Worm (Caenorhabditis elegans) whole organism, young adult: ENCODE data around the gene nurf-1.

Experiments used
- B0035.1 ChIP-seq: sonication (generic microtip); optimal IDR thresholded peaks from 2 replicates; lab custom pipeline; 2016; ENCODE audit warnings: missing genetic modification characterization, mild to moderate bottlenecking, missing compliant biosample characterization, missing genotype, missing genetic modification reagents
- B0261.1 ChIP-seq: sonication (generic microtip); optimal IDR thresholded peaks from 2 replicates; lab custom pipeline; 2016; ENCODE audit warnings: mild to moderate bottlenecking, missing genetic modification characterization, moderate library complexity, missing compliant biosample characterization
- B0336.3 ChIP-seq: fragments of 200-800 bp; sonication (Bioruptor generic); IDR thresholded peaks from 2 replicates; pipeline ENCODE4 v1.3.6; 2022; ENCODE audit warnings: missing genetic modification characterization, missing compliant biosample characterization
- C06A6.2 ChIP-seq: fragments of 200-800 bp; sonication (Bioruptor generic); conservative IDR thresholded peaks from 2 replicates; pipeline ENCODE4 v1.3.6; 2022; ENCODE audit warnings: missing genetic modification characterization, missing compliant biosample characterization
- D2030.7 ChIP-seq: fragments of 200-800 bp; sonication (Bioruptor generic); IDR thresholded peaks from 2 replicates; pipeline ENCODE4 v1.3.6; 2022; ENCODE audit warnings: missing genetic modification reagents, missing genetic modification characterization, missing compliant biosample characterization
- F23B12.7 ChIP-seq: sonication (generic microtip); optimal IDR thresholded peaks from 2 replicates; lab custom pipeline; 2017; ENCODE audit warnings: missing genetic modification characterization, mild to moderate bottlenecking, missing compliant biosample characterization, antibody characterized with exemption, moderate library complexity; ENCODE audit not compliant: insufficient read depth
- F33H1.4 ChIP-seq: fragments of 200-800 bp; sonication (Bioruptor generic); IDR thresholded peaks from 2 replicates; pipeline ENCODE4 v1.3.6; 2022; ENCODE audit warnings: missing genetic modification reagents, missing genetic modification characterization, missing compliant biosample characterization
- F37B4.10 ChIP-seq: fragments of 200-800 bp; sonication (Bioruptor generic); IDR thresholded peaks from 2 replicates; pipeline ENCODE4 v1.3.6; 2022; ENCODE audit warnings: missing genetic modification characterization, missing compliant biosample characterization
- F39B2.1 ChIP-seq: fragments of 200-800 bp; sonication (Bioruptor generic); IDR thresholded peaks from 2 replicates; pipeline ENCODE4 v1.3.6; 2022; ENCODE audit warnings: missing genetic modification reagents, missing genetic modification characterization, missing compliant biosample characterization
- F49E8.2 ChIP-seq: sonication (generic microtip); optimal IDR thresholded peaks from 3 replicates; lab custom pipeline; 2017; ENCODE audit warnings: missing genetic modification characterization, mild to moderate bottlenecking, missing compliant biosample characterization, antibody characterized with exemption, moderate library complexity; ENCODE audit not compliant: insufficient read depth
- T26A5.8 ChIP-seq: sonication (generic microtip); optimal IDR thresholded peaks from 2 replicates; lab custom pipeline; 2016; ENCODE audit warnings: missing genetic modification characterization, missing compliant biosample characterization
- akir-1 ChIP-seq: fragments of 200-800 bp; sonication (Bioruptor generic); optimal IDR thresholded peaks from 2 replicates; lab custom pipeline; 2018; ENCODE audit warnings: mild to moderate bottlenecking, missing genetic modification characterization, moderate library complexity, missing compliant biosample characterization
- atf-7 ChIP-seq: sonication (generic microtip); optimal IDR thresholded peaks from 2 replicates; lab custom pipeline; 2017; ENCODE audit warnings: mild to moderate bottlenecking, missing genetic modification characterization, missing compliant biosample characterization
- attf-3 ChIP-seq: fragments of 200-800 bp; sonication (Bioruptor generic); conservative IDR thresholded peaks from 2 replicates; pipeline ENCODE4 v1.3.6; 2022; ENCODE audit warnings: missing genetic modification reagents, missing genetic modification characterization, missing compliant biosample characterization
- ccch-3 ChIP-seq: fragments of 200-800 bp; sonication (Bioruptor generic); optimal IDR thresholded peaks from 2 replicates; lab custom pipeline; 2018; ENCODE audit warnings: mild to moderate bottlenecking, missing genetic modification characterization, missing compliant biosample characterization
- ceh-100 ChIP-seq: fragments of 200-800 bp; sonication (Bioruptor generic); IDR thresholded peaks from 2 replicates; pipeline ENCODE4 v1.3.6; 2022; ENCODE audit warnings: missing genetic modification reagents, missing genetic modification characterization, missing compliant biosample characterization
- ceh-40 ChIP-seq: fragments of 200-800 bp; sonication (Bioruptor generic); IDR thresholded peaks from 2 replicates; pipeline ENCODE4 v1.3.6; 2022; ENCODE audit warnings: missing genetic modification characterization, missing compliant biosample characterization
- dox-1 ChIP-seq: fragments of 200-800 bp; sonication (Bioruptor generic); IDR thresholded peaks from 2 replicates; pipeline ENCODE4 v1.3.6; 2022; ENCODE audit warnings: missing genetic modification reagents, missing genetic modification characterization, missing compliant biosample characterization
- efl-1 ChIP-seq: fragments of 150-350 bp; optimal IDR thresholded peaks from 2 replicates; lab custom pipeline; 2014; ENCODE audit warnings: missing biosample characterization, missing genetic modification reagents, missing genetic modification characterization
- egl-18 ChIP-seq: fragments of 200-800 bp; sonication (Bioruptor generic); IDR thresholded peaks from 2 replicates; pipeline ENCODE4 v1.3.6; 2022; ENCODE audit warnings: missing genetic modification reagents, missing genetic modification characterization, missing compliant biosample characterization
- hmg-1.2 ChIP-seq: fragments of 200-800 bp; sonication (Bioruptor generic); IDR thresholded peaks from 2 replicates; pipeline ENCODE4 v1.3.6; 2022; ENCODE audit warnings: missing genetic modification reagents, missing genetic modification characterization, missing compliant biosample characterization
- hrde-1 ChIP-seq: sonication (generic microtip); optimal IDR thresholded peaks from 2 replicates; lab custom pipeline; 2016; ENCODE audit warnings: missing genetic modification characterization, mild to moderate bottlenecking, missing compliant biosample characterization, moderate library complexity, missing genotype, missing genetic modification reagents, borderline replicate concordance
- lin-40 ChIP-seq: sonication (generic microtip); optimal IDR thresholded peaks from 2 replicates; lab custom pipeline; 2016; ENCODE audit warnings: missing genetic modification characterization, mild to moderate bottlenecking, missing compliant biosample characterization, missing genotype, missing genetic modification reagents
- lsl-1 ChIP-seq: fragments of 200-800 bp; sonication (Bioruptor generic); optimal IDR thresholded peaks from 2 replicates; lab custom pipeline; 2018; ENCODE audit warnings: mild to moderate bottlenecking, missing genetic modification characterization, moderate library complexity, missing compliant biosample characterization
- lsy-27 ChIP-seq: sonication (generic microtip); optimal IDR thresholded peaks from 2 replicates; lab custom pipeline; 2017; ENCODE audit warnings: missing genetic modification characterization, mild to moderate bottlenecking, missing compliant biosample characterization, antibody characterized with exemption, missing genotype, borderline replicate concordance; ENCODE audit not compliant: insufficient read depth
- madf-10 ChIP-seq: sonication (generic microtip); optimal IDR thresholded peaks from 2 replicates; lab custom pipeline; 2016; ENCODE audit warnings: mild to moderate bottlenecking, missing genetic modification characterization, missing compliant biosample characterization
- madf-8 ChIP-seq: fragments of 200-800 bp; sonication (Bioruptor generic); conservative IDR thresholded peaks from 2 replicates; pipeline ENCODE4 v1.3.6; 2022; ENCODE audit warnings: missing genetic modification reagents, missing genetic modification characterization, missing compliant biosample characterization
- mcd-1 ChIP-seq: fragments of 200-800 bp; sonication (Bioruptor generic); IDR thresholded peaks from 2 replicates; pipeline ENCODE4 v1.3.6; 2022; ENCODE audit warnings: missing genetic modification reagents, missing genetic modification characterization, missing compliant biosample characterization
- mes-4 ChIP-seq: sonication (generic microtip); optimal IDR thresholded peaks from 2 replicates; lab custom pipeline; 2016; ENCODE audit warnings: missing genotype, missing genetic modification characterization, missing compliant biosample characterization
- nfya-1 ChIP-seq: sonication (generic microtip); optimal IDR thresholded peaks from 2 replicates; lab custom pipeline; 2017; ENCODE audit warnings: antibody characterized with exemption, missing compliant biosample characterization, missing genetic modification characterization, borderline replicate concordance; ENCODE audit not compliant: insufficient read depth
- nfyb-1 ChIP-seq: fragments of 200-800 bp; sonication (Bioruptor generic); IDR thresholded peaks from 2 replicates; pipeline ENCODE4 v1.3.6; 2022; ENCODE audit warnings: missing genetic modification reagents, missing genetic modification characterization, missing compliant biosample characterization
- nhr-120 ChIP-seq: fragments of 200-800 bp; sonication (Bioruptor generic); IDR thresholded peaks from 2 replicates; pipeline ENCODE4 v1.3.6; 2022; ENCODE audit warnings: missing genetic modification characterization, missing compliant biosample characterization
- nhr-179 ChIP-seq: sonication (generic microtip); optimal IDR thresholded peaks from 2 replicates; lab custom pipeline; 2016; ENCODE audit warnings: mild to moderate bottlenecking, missing genetic modification characterization, missing compliant biosample characterization
- nhr-27 ChIP-seq: fragments of 200-800 bp; sonication (Bioruptor generic); optimal IDR thresholded peaks from 2 replicates; lab custom pipeline; 2018; ENCODE audit warnings: mild to moderate bottlenecking, missing genetic modification characterization, moderate library complexity, missing compliant biosample characterization
- pbrm-1 ChIP-seq: fragments of 200-800 bp; sonication (Bioruptor generic); IDR thresholded peaks from 2 replicates; pipeline ENCODE4 v1.3.6; 2022; ENCODE audit warnings: missing genetic modification reagents, missing genetic modification characterization, missing compliant biosample characterization
- pha-4 ChIP-seq: fragments of 150-350 bp; sonication (generic microtip); optimal IDR thresholded peaks from 2 replicates; lab custom pipeline; 2014; ENCODE audit warnings: missing biosample characterization, missing genetic modification reagents, missing genetic modification characterization
- rcor-1 ChIP-seq: fragments of 200-800 bp; sonication (Bioruptor generic); IDR thresholded peaks from 2 replicates; pipeline ENCODE4 v1.3.6; 2022; ENCODE audit warnings: missing genetic modification reagents, missing genetic modification characterization, missing compliant biosample characterization
- snpc-1.1 ChIP-seq: sonication (generic microtip); optimal IDR thresholded peaks from 2 replicates; lab custom pipeline; 2017; ENCODE audit warnings: missing genetic modification characterization, mild to moderate bottlenecking, missing compliant biosample characterization, antibody characterized with exemption, moderate library complexity, missing genotype, missing genetic modification reagents; ENCODE audit not compliant: insufficient read depth
- snpc-1.3 ChIP-seq: sonication (generic microtip); optimal IDR thresholded peaks from 2 replicates; lab custom pipeline; 2017; ENCODE audit warnings: missing genetic modification characterization, mild to moderate bottlenecking, missing compliant biosample characterization, antibody characterized with exemption, moderate library complexity, missing genotype, missing genetic modification reagents; ENCODE audit not compliant: insufficient read depth
- sptf-2 ChIP-seq: fragments of 200-800 bp; sonication (Bioruptor generic); optimal IDR thresholded peaks from 2 replicates; lab custom pipeline; 2018; ENCODE audit warnings: mild to moderate bottlenecking, missing genetic modification characterization, missing compliant biosample characterization
- tbx-9 ChIP-seq: sonication (generic microtip); optimal IDR thresholded peaks from 2 replicates; lab custom pipeline; 2016; ENCODE audit warnings: borderline replicate concordance, missing genetic modification characterization, inconsistent platforms, missing compliant biosample characterization
- unc-62 ChIP-seq: fragments of 150-350 bp; optimal IDR thresholded peaks from 2 replicates; lab custom pipeline; 2014; ENCODE audit warnings: missing biosample characterization, missing genetic modification reagents, missing genetic modification characterization
- zfh-2 ChIP-seq: fragments of 200-800 bp; sonication (Bioruptor generic); conservative IDR thresholded peaks from 2 replicates; pipeline ENCODE4 v1.3.6; 2022; ENCODE audit warnings: missing genetic modification reagents, missing genetic modification characterization, missing compliant biosample characterization
- zim-3 ChIP-seq: sonication (generic microtip); optimal IDR thresholded peaks from 2 replicates; lab custom pipeline; 2017; ENCODE audit warnings: mild to moderate bottlenecking, missing genetic modification characterization, moderate library complexity, missing compliant biosample characterization
- ztf-22 ChIP-seq: fragments of 200-800 bp; sonication (Bioruptor generic); optimal IDR thresholded peaks from 2 replicates; lab custom pipeline; 2018; ENCODE audit warnings: mild to moderate bottlenecking, missing genetic modification characterization, moderate library complexity, missing compliant biosample characterization
- ztf-25 ChIP-seq: fragments of 200-800 bp; sonication (Bioruptor generic); IDR thresholded peaks from 2 replicates; pipeline ENCODE4 v1.3.6; 2022; ENCODE audit warnings: missing genetic modification reagents, missing genetic modification characterization, missing compliant biosample characterization
- ztf-28 ChIP-seq: fragments of 200-800 bp; sonication (Bioruptor generic); IDR thresholded peaks from 2 replicates; pipeline ENCODE4 v1.3.6; 2022; ENCODE audit warnings: missing genetic modification reagents, missing genetic modification characterization, missing compliant biosample characterization
- ztf-6 ChIP-seq: fragments of 200-800 bp; sonication (Bioruptor generic); IDR thresholded peaks from 2 replicates; pipeline ENCODE4 v1.3.6; 2022; ENCODE audit warnings: missing genetic modification reagents, missing genetic modification characterization, missing compliant biosample characterization

The nurf-1 gene

DNA sequence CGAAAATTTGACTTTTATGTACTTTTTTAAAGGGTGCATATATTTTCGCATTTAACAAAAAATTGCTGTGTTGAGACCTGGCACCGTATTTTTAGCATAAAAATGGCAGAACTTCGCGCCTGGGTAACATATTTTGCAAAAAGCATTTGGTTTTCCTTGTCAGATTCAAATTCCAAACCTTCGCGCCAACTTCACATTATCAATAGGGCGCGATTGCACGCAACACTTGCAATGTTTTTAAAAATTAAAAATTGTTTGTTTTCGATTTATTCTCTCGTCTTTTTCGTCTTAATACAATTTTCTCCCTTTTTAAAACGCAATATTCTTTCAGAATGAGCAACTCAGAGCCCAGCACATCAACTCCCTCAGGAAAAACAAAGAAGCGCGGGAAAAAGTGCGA, 6.9 kb upstream of the nurf-1 start, which contains the start of gene mes-2 (continued):
- no peak for TF ChIP-seq ztf-22 (GFP tag; lab: Kevin White, UChicago)
- no peak for TF ChIP-seq ccch-3 (GFP tag; lab: Kevin White, UChicago)
- TF ChIP-seq nhr-179 (tag; lab: Kevin White, UChicago) = no peak
- no peak for TF ChIP-seq snpc-1.3
- TF ChIP-seq unc-62 (GFP tag; lab: Kevin White, UChicago) = no peak
- 0 out of 2 replicates have a peak, but pooled peaks have one; percentile 25 for TF ChIP-seq rcor-1 (GFP tag; lab: Robert Waterston, UW)
- no peak for TF ChIP-seq nhr-120 (GFP tag; lab: Robert Waterston, UW)
- TF ChIP-seq nfyb-1 (GFP tag; lab: Robert Waterston, UW) = no peak
- TF ChIP-seq lsl-1 (GFP tag; lab: Kevin White, UChicago) = peak; percentile 64
- TF ChIP-seq attf-3 (GFP tag; lab: Robert Waterston, UW) = no peak
- TF ChIP-seq atf-7 (tag; lab: Kevin White, UChicago) = no peak
- TF ChIP-seq snpc-1.1 (tag; lab: Kevin White, UChicago) = no peak
- no peak for TF ChIP-seq B0336.3 (GFP tag; lab: Robert Waterston, UW)
- no peak for TF ChIP-seq egl-18 (GFP tag; lab: Robert Waterston, UW)
- 0 out of 2 replicates have a peak, but pooled peaks have one; percentile 34 for TF ChIP-seq hmg-1.2
- TF ChIP-seq ztf-28 (GFP tag; lab: Robert Waterston, UW) = peak; percentile 46; the same call in 1 of the 2 replicates
- TF ChIP-seq mcd-1 (GFP tag; lab: Robert Waterston, UW) = peak; percentile 98
- TF ChIP-seq B0035.1 (tag; lab: Kevin White, UChicago) = no peak
- peak; percentile 65 for TF ChIP-seq dox-1 (GFP tag; lab: Robert Waterston, UW)
- no peak for TF ChIP-seq ztf-6 (GFP tag; lab: Robert Waterston, UW)
- TF ChIP-seq zfh-2 (GFP tag; lab: Robert Waterston, UW) = no peak
- peak; percentile 69 for TF ChIP-seq F33H1.4 (GFP tag; lab: Robert Waterston, UW)
- TF ChIP-seq F49E8.2 (tag; lab: Kevin White, UChicago) = no peak
- no peak for TF ChIP-seq ztf-25 (GFP tag; lab: Robert Waterston, UW)
- no peak for TF ChIP-seq T26A5.8
- TF ChIP-seq efl-1 (GFP tag; lab: Kevin White, UChicago) = peak; percentile 95
- TF ChIP-seq B0261.1 = no peak
- TF ChIP-seq mes-4 = no peak
- TF ChIP-seq hrde-1 (tag; lab: Kevin White, UChicago) = no peak
- TF ChIP-seq tbx-9 (tag; lab: Kevin White, UChicago) = no peak
- no peak for TF ChIP-seq F37B4.10 (GFP tag; lab: Robert Waterston, UW)
- no peak for TF ChIP-seq akir-1 (GFP tag; lab: Kevin White, UChicago)
- no peak for TF ChIP-seq nhr-27
- no peak for TF ChIP-seq ceh-40 (GFP tag; lab: Robert Waterston, UW)
- TF ChIP-seq zim-3 = no peak
- no peak for TF ChIP-seq ceh-100 (GFP tag; lab: Robert Waterston, UW)
- TF ChIP-seq pbrm-1 = 0 out of 2 replicates have a peak, but pooled peaks have one; percentile 54
- TF ChIP-seq C06A6.2 (GFP tag; lab: Robert Waterston, UW) = no peak
- peak; percentile 36 for TF ChIP-seq madf-8 (GFP tag; lab: Robert Waterston, UW)
- TF ChIP-seq lsy-27 (tag; lab: Kevin White, UChicago) = no peak
- peak; percentile 67 for TF ChIP-seq lin-40 (tag; lab: Kevin White, UChicago)
- TF ChIP-seq F23B12.7 = peak; percentile 54
- no peak for TF ChIP-seq madf-10 (tag; lab: Kevin White, UChicago)
- no peak for TF ChIP-seq F39B2.1 (GFP tag; lab: Robert Waterston, UW)
- TF ChIP-seq D2030.7 = peak; percentile 65
- no peak for TF ChIP-seq pha-4
- no peak for TF ChIP-seq nfya-1 (tag; lab: Kevin White, UChicago)
- no peak for TF ChIP-seq sptf-2 (GFP tag; lab: Kevin White, UChicago)
